Worm (Caenorhabditis elegans): ENCODE data around the gene ipla-7.

The ipla-7 gene

ce11 chrIV:10062728-10063127 lies at the start of gene ipla-7:
ipla-7 (minus strand) TSS chrIV:10062849.
- TF ChIP-seq ref-1 (GFP tag; conservative IDR thresholded peaks at IDR 0.05) (no peak), klf-2 (GFP tag; conservative IDR thresholded peaks at IDR 0.05) (no peak), tab-1 (GFP tag; IDR thresholded peaks at IDR 0.05) (no peak)

- TF ChIP-seq klf-2 (GFP tag; conservative IDR thresholded peaks at IDR 0.05) (no peak), ztf-29 (GFP tag; IDR thresholded peaks at IDR 0.05) (no peak), tab-1 (GFP tag; IDR thresholded peaks at IDR 0.05) (no peak), ref-1 (GFP tag; conservative IDR thresholded peaks at IDR 0.05) (no peak), flt-1 (GFP tag; IDR thresholded peaks at IDR 0.05) (no peak), ztf-23 (GFP tag; IDR thresholded peaks at IDR 0.05) (no peak), cog-1 (tag; optimal IDR thresholded peaks at IDR 0.05) (no peak)
Measured at ce11 chrIV:10111441-10111840, 48.8 kb upstream of the ipla-7 start, which contains the start of gene spch-1. spch-1 (minus strand) TSS chrIV:10111541.

ce11 chrIV:10110870-10111269 lies 48.2 kb upstream of the ipla-7 start:
- TF ChIP-seq cog-1 (tag; optimal IDR thresholded peaks at IDR 0.05) (no peak), T22C8.4 (GFP tag; IDR thresholded peaks at IDR 0.05) (no peak), klf-2 (GFP tag; conservative IDR thresholded peaks at IDR 0.05) (no peak), med-1 (GFP tag; optimal IDR thresholded peaks at IDR 0.05; ENCODE audit: insufficient read depth) (no peak), ztf-29 (GFP tag; IDR thresholded peaks at IDR 0.05) (no peak), tab-1 (GFP tag; IDR thresholded peaks at IDR 0.05) (no peak), ref-1 (GFP tag; conservative IDR thresholded peaks at IDR 0.05) (no peak), flt-1 (GFP tag; IDR thresholded peaks at IDR 0.05) (no peak), ztf-23 (GFP tag; IDR thresholded peaks at IDR 0.05) (no peak)

- no peak for TF ChIP-seq T22C8.4 (GFP tag; IDR thresholded peaks at IDR 0.05)
- no peak for TF ChIP-seq flt-1 (GFP tag; IDR thresholded peaks at IDR 0.05)
- no peak for TF ChIP-seq ztf-23 (GFP tag; IDR thresholded peaks at IDR 0.05)
- TF ChIP-seq cog-1 (tag; optimal IDR thresholded peaks at IDR 0.05) = no peak
- no peak for TF ChIP-seq med-1 (GFP tag; optimal IDR thresholded peaks at IDR 0.05; ENCODE audit: insufficient read depth)
- no peak for TF ChIP-seq ref-1 (GFP tag; conservative IDR thresholded peaks at IDR 0.05)
- no peak for TF ChIP-seq ztf-29 (GFP tag; IDR thresholded peaks at IDR 0.05)
- TF ChIP-seq klf-2 (GFP tag; conservative IDR thresholded peaks at IDR 0.05) = no peak
- no peak for TF ChIP-seq tab-1 (GFP tag; IDR thresholded peaks at IDR 0.05)
Measured at ce11 chrIV:10110417-10110816, 47.8 kb upstream of the ipla-7 start, which contains the start of gene egl-38. egl-38 (minus strand) TSS chrIV:10110517.

- TF ChIP-seq ztf-29 (GFP tag; IDR thresholded peaks at IDR 0.05) (no peak), T22C8.4 (GFP tag; IDR thresholded peaks at IDR 0.05) (no peak), tab-1 (GFP tag; IDR thresholded peaks at IDR 0.05) (no peak), ref-1 (GFP tag; conservative IDR thresholded peaks at IDR 0.05) (no peak), flt-1 (GFP tag; IDR thresholded peaks at IDR 0.05) (no peak), cog-1 (tag; optimal IDR thresholded peaks at IDR 0.05) (no peak), ztf-23 (GFP tag; IDR thresholded peaks at IDR 0.05) (no peak), klf-2 (GFP tag; conservative IDR thresholded peaks at IDR 0.05) (no peak), med-1 (GFP tag; optimal IDR thresholded peaks at IDR 0.05; ENCODE audit: insufficient read depth) (no peak)
Measured at ce11 chrIV:10096881-10097280, 34.2 kb upstream of the ipla-7 start, which contains the start of gene dis-3. dis-3 (plus strand) TSS chrIV:10097202.

ce11 chrIV:10095171-10095570 lies 32.5 kb upstream of the ipla-7 start, which contains the start of the genes C04G2.5 and msp-36:
C04G2.5 (minus strand) TSS chrIV:10095271.
msp-36 (plus strand) TSS chrIV:10095433.
- TF ChIP-seq ref-1 (GFP tag; conservative IDR thresholded peaks at IDR 0.05) (no peak), flt-1 (GFP tag; IDR thresholded peaks at IDR 0.05) (no peak), ztf-23 (GFP tag; IDR thresholded peaks at IDR 0.05) (no peak), med-1 (GFP tag; optimal IDR thresholded peaks at IDR 0.05; ENCODE audit: insufficient read depth) (no peak), klf-2 (GFP tag; conservative IDR thresholded peaks at IDR 0.05) (no peak), ztf-29 (GFP tag; IDR thresholded peaks at IDR 0.05) (no peak), tab-1 (GFP tag; IDR thresholded peaks at IDR 0.05) (no peak), T22C8.4 (GFP tag; IDR thresholded peaks at IDR 0.05) (no peak), cog-1 (tag; optimal IDR thresholded peaks at IDR 0.05) (no peak)

- no peak for TF ChIP-seq T22C8.4 (GFP tag; IDR thresholded peaks at IDR 0.05)
- TF ChIP-seq cog-1 (tag; optimal IDR thresholded peaks at IDR 0.05) = no peak
- no peak for TF ChIP-seq klf-2 (GFP tag; conservative IDR thresholded peaks at IDR 0.05)
- TF ChIP-seq ztf-29 (GFP tag; IDR thresholded peaks at IDR 0.05) = no peak
- TF ChIP-seq ref-1 (GFP tag; conservative IDR thresholded peaks at IDR 0.05) = no peak
- no peak for TF ChIP-seq med-1 (GFP tag; optimal IDR thresholded peaks at IDR 0.05; ENCODE audit: insufficient read depth)
- no peak for TF ChIP-seq tab-1 (GFP tag; IDR thresholded peaks at IDR 0.05)
- TF ChIP-seq flt-1 (GFP tag; IDR thresholded peaks at IDR 0.05) = no peak
- no peak for TF ChIP-seq ztf-23 (GFP tag; IDR thresholded peaks at IDR 0.05)
Measured at ce11 chrIV:10090358-10090757, 27.7 kb upstream of the ipla-7 start, which contains the start of gene ttbk-5. ttbk-5 (plus strand) TSS chrIV:10090658.

ce11 chrIV:10089777-10090176 lies 27.1 kb upstream of the ipla-7 start, which contains the start of gene ttr-39:
ttr-39 (minus strand) TSS chrIV:10089877.
- TF ChIP-seq flt-1 (GFP tag; IDR thresholded peaks at IDR 0.05) (no peak), ztf-29 (GFP tag; IDR thresholded peaks at IDR 0.05) (no peak), klf-2 (GFP tag; conservative IDR thresholded peaks at IDR 0.05) (no peak), ref-1 (GFP tag; conservative IDR thresholded peaks at IDR 0.05) (no peak), tab-1 (GFP tag; IDR thresholded peaks at IDR 0.05) (no peak), T22C8.4 (GFP tag; IDR thresholded peaks at IDR 0.05) (no peak), ztf-23 (GFP tag; IDR thresholded peaks at IDR 0.05) (no peak), med-1 (GFP tag; optimal IDR thresholded peaks at IDR 0.05; ENCODE audit: insufficient read depth) (no peak), cog-1 (tag; optimal IDR thresholded peaks at IDR 0.05) (no peak)

ce11 chrIV:10085401-10086187 lies 22.9 kb upstream of the ipla-7 start, which contains the start of the genes col-2 and ndc-80:
col-2 (minus strand) TSS chrIV:10085451.
ndc-80 (plus strand) TSS chrIV:10086137.
- peak; percentile 61; the same call in 1 of the 2 replicates for TF ChIP-seq flt-1 (GFP tag; IDR thresholded peaks at IDR 0.05)
- no peak for TF ChIP-seq med-1 (GFP tag; optimal IDR thresholded peaks at IDR 0.05; ENCODE audit: insufficient read depth)

Data from whole organism, midembryonic.